Worm (Caenorhabditis elegans): Measurements from ENCODE around the gene cln-3.3.
A peak's percentile ranks its signal among the peaks of the same experiment; 100 is the strongest.

cln-3.3 gene

ce11 chrV:8662056-8663006 lies 20.5 kb upstream of the cln-3.3 start:
- peak; percentile 91 for TF ChIP-seq blmp-1 (tag; optimal IDR thresholded peaks at IDR 0.05; ENCODE audit: insufficient read depth)
- TF ChIP-seq ceh-16 (tag; optimal IDR thresholded peaks at IDR 0.05): peak; percentile 43
- no peak for TF ChIP-seq ZK546.5 (tag; optimal IDR thresholded peaks at IDR 0.05)
- TF ChIP-seq mdl-1 (tag; optimal IDR thresholded peaks at IDR 0.05): peak in 1 of 2 experiments; percentile 20
- TF ChIP-seq nhr-129 (tag; optimal IDR thresholded peaks at IDR 0.05): peak; percentile 35
- TF ChIP-seq unc-62 (GFP tag; optimal IDR thresholded peaks at IDR 0.05): no peak
- TF ChIP-seq lin-11 (tag; optimal IDR thresholded peaks at IDR 0.05): no peak
- peak; percentile 54 for TF ChIP-seq F13H6.1 (tag; optimal IDR thresholded peaks at IDR 0.05)
- peak; percentile 56 for TF ChIP-seq nhr-21 (tag; optimal IDR thresholded peaks at IDR 0.05)
- TF ChIP-seq nhr-25 (tag; optimal IDR thresholded peaks at IDR 0.05): peak; percentile 93
- TF ChIP-seq egl-27 (tag; optimal IDR thresholded peaks at IDR 0.05): peak; percentile 65
- peak; percentile 82 for TF ChIP-seq sma-3 (GFP tag; optimal IDR thresholded peaks at IDR 0.05)
- TF ChIP-seq sma-9 (GFP tag; optimal IDR thresholded peaks at IDR 0.05): peak; percentile 81
- TF ChIP-seq sma-9 (tag; optimal IDR thresholded peaks at IDR 0.05): no peak
- peak; percentile 76 for TF ChIP-seq sem-4 (tag; optimal IDR thresholded peaks at IDR 0.05)
- TF ChIP-seq Y55F3AM.14 (GFP tag; optimal IDR thresholded peaks at IDR 0.05): peak; percentile 66
- peak in 1 of 2 experiments; percentile 21 for TF ChIP-seq lsy-2 (tag; optimal IDR thresholded peaks at IDR 0.05)
- TF ChIP-seq zag-1 (tag; optimal IDR thresholded peaks at IDR 0.05): no peak

- TF ChIP-seq peb-1 (tag; optimal IDR thresholded peaks at IDR 0.05): no peak
- TF ChIP-seq ztf-11 (tag; optimal IDR thresholded peaks at IDR 0.05): no peak
- TF ChIP-seq dmd-4 (tag; optimal IDR thresholded peaks at IDR 0.05): no peak
- peak; percentile 51 for TF ChIP-seq C34F6.9 (tag; optimal IDR thresholded peaks at IDR 0.05)
- peak; percentile 36 for TF ChIP-seq sem-4 (tag; optimal IDR thresholded peaks at IDR 0.05)
- peak; percentile 40 for TF ChIP-seq nhr-129 (tag; optimal IDR thresholded peaks at IDR 0.05)
- peak; percentile 57 for TF ChIP-seq F13H6.1 (tag; optimal IDR thresholded peaks at IDR 0.05)
- peak; percentile 43 for TF ChIP-seq sma-9 (GFP tag; optimal IDR thresholded peaks at IDR 0.05)
- TF ChIP-seq sma-9 (tag; optimal IDR thresholded peaks at IDR 0.05): no peak
- peak; percentile 80 for TF ChIP-seq zag-1 (tag; optimal IDR thresholded peaks at IDR 0.05)
- peak; percentile 43 for TF ChIP-seq Y55F3AM.14 (GFP tag; optimal IDR thresholded peaks at IDR 0.05)
- no peak for TF ChIP-seq nhr-10 (tag; optimal IDR thresholded peaks at IDR 0.05)
- TF ChIP-seq snpc-4 (tag; optimal IDR thresholded peaks at IDR 0.05): peak; percentile 6
- TF ChIP-seq unc-55 (GFP tag; optimal IDR thresholded peaks at IDR 0.05): peak; percentile 40
- no peak for TF ChIP-seq aly-2 (tag; optimal IDR thresholded peaks at IDR 0.05)
- peak in 1 of 2 experiments; percentile 29 for TF ChIP-seq lsy-2 (tag; optimal IDR thresholded peaks at IDR 0.05)
These were observed 19.8 kb upstream of the cln-3.3 start for ce11 chrV:8663023-8663422.

ce11 chrV:8665765-8666164 lies 17.1 kb upstream of the cln-3.3 start, which contains the start of gene ZC190.4:
Gene ZC190.4, plus strand, starts transcription at chrV:8666065.
- TF ChIP-seq unc-55 (GFP tag; optimal IDR thresholded peaks at IDR 0.05) (no peak), nhr-77 (tag; optimal IDR thresholded peaks at IDR 0.05) (no peak), dmd-4 (tag; optimal IDR thresholded peaks at IDR 0.05) (no peak), nhr-129 (tag; optimal IDR thresholded peaks at IDR 0.05) (no peak), mbf-1 (tag; optimal IDR thresholded peaks at IDR 0.05) (no peak), blmp-1 (tag; optimal IDR thresholded peaks at IDR 0.05; ENCODE audit: insufficient read depth) (no peak), lin-39 (tag; optimal IDR thresholded peaks at IDR 0.05) (no peak), Y55F3AM.14 (GFP tag; optimal IDR thresholded peaks at IDR 0.05) (no peak)

- TF ChIP-seq mbf-1 (tag; optimal IDR thresholded peaks at IDR 0.05): no peak
- peak; percentile 71 for TF ChIP-seq F13H6.1 (tag; optimal IDR thresholded peaks at IDR 0.05)
- TF ChIP-seq mab-5 (tag; optimal IDR thresholded peaks at IDR 0.05): no peak
- no peak for TF ChIP-seq ztf-1 (GFP tag; conservative IDR thresholded peaks at IDR 0.05)
- no peak for TF ChIP-seq skn-1 (tag; optimal IDR thresholded peaks at IDR 0.05)
- no peak for TF ChIP-seq nhr-11 (tag; optimal IDR thresholded peaks at IDR 0.05)
- TF ChIP-seq Y55F3AM.14 (GFP tag; optimal IDR thresholded peaks at IDR 0.05): no peak
- TF ChIP-seq blmp-1 (tag; optimal IDR thresholded peaks at IDR 0.05; ENCODE audit: insufficient read depth): no peak
- TF ChIP-seq lsy-2 (tag; optimal IDR thresholded peaks at IDR 0.05): peak in 1 of 2 experiments; percentile 25
- no peak for TF ChIP-seq sem-4 (tag; optimal IDR thresholded peaks at IDR 0.05)
- TF ChIP-seq egl-27 (tag; optimal IDR thresholded peaks at IDR 0.05): no peak
- TF ChIP-seq sma-9 (GFP tag; optimal IDR thresholded peaks at IDR 0.05): peak; percentile 78
- no peak for TF ChIP-seq sma-9 (tag; optimal IDR thresholded peaks at IDR 0.05)
- peak; percentile 33 for TF ChIP-seq nhr-129 (tag; optimal IDR thresholded peaks at IDR 0.05)
- TF ChIP-seq nhr-25 (tag; optimal IDR thresholded peaks at IDR 0.05): no peak
- no peak for TF ChIP-seq aly-2 (tag; optimal IDR thresholded peaks at IDR 0.05)
- no peak for TF ChIP-seq unc-62 (GFP tag; optimal IDR thresholded peaks at IDR 0.05)
- no peak for TF ChIP-seq ztf-11 (tag; optimal IDR thresholded peaks at IDR 0.05)
These were observed 15.4 kb upstream of the cln-3.3 start for ce11 chrV:8667230-8668021.
